Worm (Caenorhabditis elegans): ENCODE measurements around the gene ZC196.8.

Gene ZC196.8

DNA sequence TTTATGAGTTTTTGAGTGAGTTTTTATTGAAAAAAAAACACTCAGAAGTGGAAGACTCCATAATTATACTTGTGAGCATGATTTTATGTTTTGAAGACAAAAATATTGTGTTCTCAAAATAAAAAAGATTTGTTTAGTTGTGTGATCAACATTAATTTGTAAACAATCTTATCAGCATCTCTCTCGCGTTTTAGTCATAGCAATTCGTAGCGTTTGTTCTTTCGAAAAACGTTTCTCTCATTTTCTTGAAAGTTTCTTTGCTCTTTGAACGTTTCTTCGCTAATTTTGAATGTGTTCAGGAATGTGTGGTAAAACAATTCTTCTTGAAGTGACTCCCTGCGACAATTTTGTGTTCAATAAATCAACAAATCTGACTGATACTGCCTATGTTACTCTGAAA lies 17.1 kb upstream of the ZC196.8 start, which contains the start of gene ZC196.2:
Gene ZC196.2 (plus strand): TSS at position 301 of the 400 bp plus-strand sequence.
- no peak for TF ChIP-seq ceh-48 (tag; optimal IDR thresholded peaks at IDR 0.05)

DNA sequence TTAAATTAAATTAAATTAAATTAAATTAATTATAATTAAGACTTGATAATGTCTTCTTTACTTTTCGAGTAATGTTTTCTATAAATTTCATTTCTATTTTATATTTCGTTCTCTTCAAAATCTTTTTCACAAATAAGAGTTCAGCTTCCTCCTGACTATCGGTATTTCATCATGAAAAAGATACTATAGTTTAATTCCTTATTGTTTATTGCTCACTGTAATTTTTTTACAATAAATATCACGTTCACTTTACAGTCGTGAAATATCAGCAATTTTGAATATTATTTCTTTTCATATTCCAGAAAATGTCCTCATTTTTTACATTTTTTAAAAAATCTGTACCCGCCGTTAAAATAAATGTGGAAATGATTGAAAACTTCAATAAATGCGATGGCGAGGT lies 14.3 kb upstream of the ZC196.8 start, which contains the start of gene ZC196.3:
Gene ZC196.3 (plus strand): TSS at position 301 of the 400 bp plus-strand sequence.
- no peak for TF ChIP-seq ceh-19 (GFP tag; optimal IDR thresholded peaks at IDR 0.05)
- TF ChIP-seq ztf-16 (tag; optimal IDR thresholded peaks at IDR 0.05): no peak
- TF ChIP-seq ets-4 (tag; optimal IDR thresholded peaks at IDR 0.05): no peak
- no peak for TF ChIP-seq dmd-4 (tag; optimal IDR thresholded peaks at IDR 0.05; ENCODE audit: borderline replicate concordance)
- TF ChIP-seq ahr-1 (tag; optimal IDR thresholded peaks at IDR 0.05): no peak
- no peak for TF ChIP-seq lin-11 (tag; optimal IDR thresholded peaks at IDR 0.05)
- TF ChIP-seq ceh-9 (tag; optimal IDR thresholded peaks at IDR 0.05): no peak
- TF ChIP-seq Y22D7AL.16 (tag; optimal IDR thresholded peaks at IDR 0.05): no peak
- TF ChIP-seq K02D7.2 (tag; optimal IDR thresholded peaks at IDR 0.05): no peak
- TF ChIP-seq C08G9.2 (tag; optimal IDR thresholded peaks at IDR 0.05): no peak
- TF ChIP-seq elt-4 (tag; optimal IDR thresholded peaks at IDR 0.05): no peak
- no peak for TF ChIP-seq hlh-30 (tag; optimal IDR thresholded peaks at IDR 0.05; ENCODE audit: insufficient read depth)
- TF ChIP-seq hlh-13 (GFP tag; optimal IDR thresholded peaks at IDR 0.05): no peak

DNA sequence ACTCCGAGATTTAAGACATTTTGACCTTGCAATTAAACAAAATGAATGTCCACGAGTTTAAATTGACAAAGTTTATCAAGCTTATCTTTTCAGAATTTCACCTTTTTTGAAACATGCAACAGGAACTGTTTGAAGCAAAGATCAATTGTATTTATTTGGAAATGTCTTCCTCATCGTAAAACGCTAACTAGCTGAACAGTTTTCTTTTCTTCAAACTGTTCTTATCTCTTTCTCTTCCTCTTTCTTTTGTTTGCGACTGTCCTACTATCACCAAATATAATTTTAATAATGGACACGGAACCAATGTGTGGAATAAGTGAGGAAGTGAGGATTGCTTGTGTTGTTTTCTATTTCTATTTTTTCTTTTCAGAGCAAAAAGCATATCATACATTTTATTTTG lies 10.9 kb upstream of the ZC196.8 start, which contains the start of gene ZC196.4:
Gene ZC196.4 (plus strand): TSS at position 173 of the 400 bp plus-strand sequence.
- TF ChIP-seq sox-4 (tag; optimal IDR thresholded peaks at IDR 0.05) (no peak), ztf-16 (tag; optimal IDR thresholded peaks at IDR 0.05) (no peak), ceh-30 (tag; optimal IDR thresholded peaks at IDR 0.05) (no peak), K02D7.2 (tag; optimal IDR thresholded peaks at IDR 0.05) (no peak), sox-2 (GFP tag; IDR thresholded peaks at IDR 0.05) (no peak), lim-6 (tag; optimal IDR thresholded peaks at IDR 0.05) (no peak), pax-1 (tag; optimal IDR thresholded peaks at IDR 0.05) (no peak), hlh-8 (tag; optimal IDR thresholded peaks at IDR 0.05) (no peak)

DNA sequence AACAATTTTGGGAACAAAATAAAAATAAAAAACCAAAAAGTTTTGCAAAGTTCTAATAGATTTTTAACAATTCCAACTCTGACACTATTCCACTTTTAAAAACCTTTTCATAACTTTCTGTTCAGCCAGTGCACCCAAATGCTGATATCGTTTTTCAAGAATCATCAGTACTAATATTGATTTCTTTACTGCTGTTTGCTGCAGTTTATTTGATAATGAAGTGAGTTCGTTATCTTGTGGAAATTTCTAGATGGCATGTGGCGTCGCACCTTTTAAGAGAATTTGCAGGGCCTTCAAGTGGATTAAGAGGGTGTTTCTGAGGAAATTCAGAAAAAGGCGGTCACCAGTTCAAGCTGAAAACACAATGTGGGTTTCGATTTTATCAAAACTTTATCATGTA lies 8.9 kb upstream of the ZC196.8 start:
- no peak for TF ChIP-seq ceh-22 (tag; optimal IDR thresholded peaks at IDR 0.05)
- TF ChIP-seq ceh-30 (tag; optimal IDR thresholded peaks at IDR 0.05): no peak
- no peak for TF ChIP-seq F13H6.1 (tag; optimal IDR thresholded peaks at IDR 0.05)
- no peak for TF ChIP-seq gmeb-2 (tag; optimal IDR thresholded peaks at IDR 0.05)
- TF ChIP-seq nhr-11 (tag; optimal IDR thresholded peaks at IDR 0.05): no peak
- no peak for TF ChIP-seq ceh-18 (tag; optimal IDR thresholded peaks at IDR 0.05)
- no peak for TF ChIP-seq eyg-1 (tag; optimal IDR thresholded peaks at IDR 0.05)
- no peak for TF ChIP-seq pax-1 (tag; optimal IDR thresholded peaks at IDR 0.05)
- no peak for TF ChIP-seq che-1 (tag; optimal IDR thresholded peaks at IDR 0.05)
- no peak for TF ChIP-seq pha-4 (tag; optimal IDR thresholded peaks at IDR 0.05)
- TF ChIP-seq unc-86 (tag; optimal IDR thresholded peaks at IDR 0.05): no peak
- no peak for TF ChIP-seq ceh-45 (GFP tag; IDR thresholded peaks at IDR 0.05)
- TF ChIP-seq C38D4.7 (GFP tag; optimal IDR thresholded peaks at IDR 0.05): no peak
- TF ChIP-seq sox-2 (GFP tag; IDR thresholded peaks at IDR 0.05): no peak
- TF ChIP-seq K02D7.2 (tag; optimal IDR thresholded peaks at IDR 0.05): no peak
- no peak for TF ChIP-seq ttx-3 (tag; optimal IDR thresholded peaks at IDR 0.05)
- no peak for TF ChIP-seq fkh-6 (tag; optimal IDR thresholded peaks at IDR 0.05)
- TF ChIP-seq unc-55 (GFP tag; optimal IDR thresholded peaks at IDR 0.05): no peak

DNA sequence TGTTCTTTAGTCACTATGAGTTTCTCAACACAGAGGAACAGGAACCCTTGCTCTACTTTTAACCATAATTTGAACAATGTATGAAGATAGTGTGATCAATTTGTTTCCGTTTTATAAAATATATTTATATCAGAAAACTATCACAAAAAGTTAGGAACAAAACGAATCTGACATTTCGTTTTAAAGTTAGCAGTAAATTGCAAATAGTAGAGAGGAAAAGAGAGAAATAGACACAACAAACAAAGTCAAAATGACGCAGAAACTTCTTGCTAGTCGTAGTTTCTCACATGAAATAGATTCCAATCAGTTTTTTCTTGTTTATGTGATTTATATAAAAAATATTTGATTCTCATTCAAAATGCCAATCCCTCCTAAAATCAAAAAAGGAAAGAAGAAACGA lies 7.0 kb upstream of the ZC196.8 start, which contains the start of gene ZC196.5:
Gene ZC196.5 (plus strand): TSS at position 301 of the 400 bp plus-strand sequence.
- no peak for TF ChIP-seq ref-2 (tag; optimal IDR thresholded peaks at IDR 0.05)
- TF ChIP-seq unc-42 (tag; optimal IDR thresholded peaks at IDR 0.05): no peak
- no peak for TF ChIP-seq F13H6.1 (tag; optimal IDR thresholded peaks at IDR 0.05)
- no peak for TF ChIP-seq sox-2 (GFP tag; IDR thresholded peaks at IDR 0.05)
- no peak for TF ChIP-seq ceh-30 (tag; optimal IDR thresholded peaks at IDR 0.05)
- TF ChIP-seq ceh-9 (tag; optimal IDR thresholded peaks at IDR 0.05): no peak
- no peak for TF ChIP-seq pros-1 (tag; optimal IDR thresholded peaks at IDR 0.05)
- no peak for TF ChIP-seq K09A11.1 (tag; optimal IDR thresholded peaks at IDR 0.05; ENCODE audit: insufficient read depth)
- no peak for TF ChIP-seq mec-3 (tag; optimal IDR thresholded peaks at IDR 0.05; ENCODE audit: borderline replicate concordance)
- no peak for TF ChIP-seq hlh-30 (tag; optimal IDR thresholded peaks at IDR 0.05; ENCODE audit: insufficient read depth)

Data from whole organism, late embryonic.